Comparison of ENCODE assay signal across 3 fruit fly cellular contexts in genomic region chr2L:5248582-5248981, dm6.
A peak's percentile ranks its signal among the peaks of the same experiment; 100 is the strongest.
TF ChIP-seq lines count a peak whose summit lies in the region.

No protein-coding gene starts in this region.

- TF ChIP-seq CTCF in whole organism, embryonic (GFP tag; optimal IDR thresholded peaks at IDR 0.05; lab: Kevin White, UChicago) = no peak

TF ChIP-seq in whole organism, adult, 20 proteins besides CTCF, POLR2A, EP300 and RAD21:
- TF ChIP-seq kay (GFP tag; lab: Kevin White, UChicago; ENCODE audit: borderline replicate concordance) (peak; percentile 73), CG7045 (GFP tag; optimal IDR thresholded peaks at IDR 0.05; lab: Kevin White, UChicago) (no peak), CG5204 (GFP tag; optimal IDR thresholded peaks at IDR 0.05; lab: Kevin White, UChicago) (no peak), CG7101 (tag; optimal IDR thresholded peaks at IDR 0.05; lab: Kevin White, UChicago) (no peak)

TF ChIP-seq in whole organism, embryonic, 481 proteins besides CTCF, POLR2A, EP300 and RAD21:
- TF ChIP-seq CG2129 (GFP tag; IDR thresholded peaks at IDR 0.05; lab: Robert Waterston, UW; ENCODE audit: partially characterized antibody) (no peak), CG13624 (GFP tag; optimal IDR thresholded peaks at IDR 0.05; lab: Kevin White, UChicago) (no peak), sqz (GFP tag; optimal IDR thresholded peaks at IDR 0.05; lab: Kevin White, UChicago) (peak; percentile 4), CG12769 (tag; optimal IDR thresholded peaks at IDR 0.05; lab: Kevin White, UChicago) (peak; percentile 20), grn (GFP tag; optimal IDR thresholded peaks at IDR 0.05; lab: Kevin White, UChicago) (peak; percentile 19), gsb-n (tag; optimal IDR thresholded peaks at IDR 0.05; lab: Kevin White, UChicago) (peak; percentile 11), sd (tag; optimal IDR thresholded peaks at IDR 0.05; lab: Kevin White, UChicago) (peak; percentile 40), Blimp-1 (GFP tag; optimal IDR thresholded peaks at IDR 0.05; lab: Kevin White, UChicago) (peak; percentile 37)

TF ChIP-seq in whole organism, wandering third instar larva, 38 proteins besides CTCF, POLR2A, EP300 and RAD21:
- TF ChIP-seq Rel (GFP tag; optimal IDR thresholded peaks at IDR 0.05; lab: Kevin White, UChicago) = no peak
- TF ChIP-seq Rel (tag; optimal IDR thresholded peaks at IDR 0.05; lab: Kevin White, UChicago) = peak; percentile 80
- TF ChIP-seq Jra (GFP tag; optimal IDR thresholded peaks at IDR 0.05; lab: Kevin White, UChicago) = no peak
